Worm (Caenorhabditis elegans) whole organism, L1 larva: ENCODE results near the gene clec-170.

Experiments used
- fkh-10 ChIP-seq: sonication (generic microtip); optimal IDR thresholded peaks from 2 replicates; lab custom pipeline; 2017; ENCODE audit warnings: missing biosample characterization, missing genetic modification reagents, missing genetic modification characterization
- nhr-12 ChIP-seq: sonication (generic microtip); optimal IDR thresholded peaks from 2 replicates; lab custom pipeline; 2017; ENCODE audit warnings: missing biosample characterization, missing genetic modification characterization
- vab-15 ChIP-seq: sonication (generic microtip); optimal IDR thresholded peaks from 2 replicates; lab custom pipeline; 2017; ENCODE audit warnings: missing genotype, mild to moderate bottlenecking, missing genetic modification characterization, missing compliant biosample characterization

- TF ChIP-seq fkh-10 (GFP tag; lab: Kevin White, UChicago) (no peak), vab-15 (no peak), nhr-12 (tag; lab: Kevin White, UChicago) (no peak)
Observed at ce11 chrIV:1277067-1277466, 10.4 kb downstream of the clec-170 start.
